Worm (Caenorhabditis elegans) whole organism, L1 larva: Measurements from ENCODE around the gene viro-2.

Experiments
- nhr-76 ChIP-seq: sonication (generic microtip); optimal IDR thresholded peaks from 2 replicates; lab custom pipeline; 2017; ENCODE audit warnings: missing biosample characterization, missing genetic modification characterization
- unc-130 ChIP-seq: fragments of 150-350 bp; optimal IDR thresholded peaks from 2 replicates; lab custom pipeline; 2017; ENCODE audit warnings: missing biosample characterization, missing genetic modification characterization, inconsistent platforms

DNA sequence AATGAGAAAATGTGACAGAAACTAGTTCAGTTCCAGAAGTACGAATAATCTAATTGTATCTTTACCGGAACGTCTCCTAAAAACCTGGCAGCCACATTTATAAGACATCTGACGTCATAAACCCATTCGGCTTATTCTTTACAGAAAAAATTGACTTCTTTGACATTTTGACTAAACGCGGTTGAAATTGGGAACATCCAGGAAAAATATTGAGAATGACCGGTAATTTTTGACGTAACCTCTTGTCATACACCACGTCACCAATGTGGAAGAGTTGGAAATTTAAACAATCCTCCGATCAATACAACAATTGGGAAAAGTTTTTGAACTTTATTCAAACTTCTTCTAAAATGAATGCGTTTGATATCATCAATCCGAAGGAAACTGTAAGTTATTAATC, 37.7 kb upstream of the viro-2 start, which contains the start of gene ZK418.2:
- TF ChIP-seq unc-130 (no peak), nhr-76 (tag; lab: Kevin White, UChicago) (no peak)
